Fruit fly (Drosophila melanogaster): ENCODE measurements around the gene CG32445.

DNA sequence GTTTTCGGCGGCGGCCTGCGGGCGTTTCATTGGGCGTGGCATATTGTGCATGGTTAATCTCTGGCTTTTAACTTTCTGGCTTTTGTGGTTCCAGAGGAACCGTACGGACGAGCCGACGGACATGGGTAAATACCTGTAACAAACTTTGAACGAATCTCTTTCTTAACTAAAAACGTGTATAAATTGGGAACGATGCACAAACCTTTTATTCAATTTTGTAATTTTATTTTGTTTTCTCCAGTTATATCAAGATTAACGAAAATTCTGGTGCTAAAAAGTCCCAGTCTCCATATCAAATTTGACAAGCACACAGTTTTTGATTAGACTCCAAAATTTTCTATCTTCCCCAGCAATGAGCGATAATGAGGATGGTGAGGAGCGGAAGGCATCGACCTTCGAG is 32.7 kb downstream of the CG32445 start, which contains the start of gene CG11249:
- TF ChIP-seq h (optimal IDR thresholded peaks at IDR 0.05) = no peak
- TF ChIP-seq Myc (optimal IDR thresholded peaks at IDR 0.05) = no peak
- TF ChIP-seq insv (optimal IDR thresholded peaks at IDR 0.05) = no peak
- TF ChIP-seq psq (optimal IDR thresholded peaks at IDR 0.05) = no peak
- no peak for TF ChIP-seq Sin3A (optimal IDR thresholded peaks at IDR 0.05)
